Fruit fly (Drosophila melanogaster) Kc167 (cell line): Measurements from ENCODE around the gene Twdlalpha.

ENCODE experiments used
- Myc ChIP-seq: fragments of >200 bp; optimal IDR thresholded peaks from 2 replicates; lab custom pipeline; 2017; ENCODE audit warnings: missing external identifiers
- Sin3A ChIP-seq: fragments of >200 bp; optimal IDR thresholded peaks from 2 replicates; lab custom pipeline; 2018; ENCODE audit warnings: missing external identifiers
- h ChIP-seq: fragments of >200 bp; optimal IDR thresholded peaks from 3 replicates; lab custom pipeline; 2018; ENCODE audit warnings: missing external identifiers
- psq ChIP-seq: fragments of >200 bp; optimal IDR thresholded peaks from 2 replicates; lab custom pipeline; 2017; ENCODE audit warnings: missing external identifiers

dm6 chrX:16764955-16765354, 22.3 kb downstream of the Twdlalpha start:
- TF ChIP-seq h (lab: Kevin White, UChicago) (no peak), psq (no peak), Sin3A (lab: Kevin White, UChicago) (no peak), Myc (lab: Kevin White, UChicago) (no peak)
